Worm (Caenorhabditis elegans) whole organism, L3 larva: ENCODE data around the gene T10B9.14.

Source experiments
- R02D3.7 ChIP-seq: fragments of 150-350 bp; optimal IDR thresholded peaks from 2 replicates; lab custom pipeline; 2014; ENCODE audit warnings: missing biosample characterization, missing genetic modification characterization
- ZK546.5 ChIP-seq: sonication (generic microtip); optimal IDR thresholded peaks from 2 replicates; lab custom pipeline; 2017; ENCODE audit warnings: missing biosample characterization, missing genetic modification characterization
- aly-2 ChIP-seq: fragments of 150-350 bp; optimal IDR thresholded peaks from 2 replicates; lab custom pipeline; 2014; ENCODE audit warnings: missing biosample characterization, missing genetic modification characterization
- ama-1 ChIP-seq: fragments of 150-350 bp; optimal IDR thresholded peaks from 2 replicates; lab custom pipeline; 2018
- ceh-16 ChIP-seq: sonication (generic microtip); optimal IDR thresholded peaks from 2 replicates; lab custom pipeline; 2017; ENCODE audit warnings: missing biosample characterization, missing genetic modification characterization
- ceh-28 ChIP-seq: fragments of 150-350 bp; optimal IDR thresholded peaks from 2 replicates; lab custom pipeline; 2014; ENCODE audit warnings: missing biosample characterization, missing genetic modification reagents, missing genetic modification characterization
- daf-12 ChIP-seq: fragments of 150-350 bp; optimal IDR thresholded peaks from 2 replicates; lab custom pipeline; 2014; ENCODE audit warnings: missing biosample characterization, missing genetic modification reagents, missing genetic modification characterization
- egl-27 ChIP-seq: sonication (generic microtip); optimal IDR thresholded peaks from 4 replicates; lab custom pipeline; 2017; ENCODE audit warnings: missing biosample characterization, missing genetic modification reagents, missing genetic modification characterization
- egl-5 ChIP-seq: fragments of 150-350 bp; optimal IDR thresholded peaks from 2 replicates; lab custom pipeline; 2017; ENCODE audit warnings: missing biosample characterization, missing genetic modification reagents, missing genetic modification characterization, inconsistent platforms
- elt-2 ChIP-seq: sonication (generic microtip); optimal IDR thresholded peaks from 2 replicates; lab custom pipeline; 2016; ENCODE audit warnings: missing genetic modification reagents, mild to moderate bottlenecking, missing genetic modification characterization, missing compliant biosample characterization
- elt-3 ChIP-seq, 3 experiments: fragments of 150-350 bp in 1 of 3; sonication (generic microtip) in 2 of 3; optimal IDR thresholded peaks; 2 replicates in 2 of 3; 4 replicates in 1 of 3; lab custom pipeline; 2014 to 2017; ENCODE audit warnings: missing biosample characterization in 3 of 3, missing genetic modification characterization in 3 of 3
- eor-1 ChIP-seq, 2 experiments: fragments of 150-350 bp; optimal IDR thresholded peaks; 2 replicates each; lab custom pipeline; 2014 to 2018; ENCODE audit warnings: missing biosample characterization in 2 of 2, missing genetic modification characterization in 2 of 2
- fkh-2 ChIP-seq: fragments of 150-350 bp; optimal IDR thresholded peaks from 2 replicates; lab custom pipeline; 2014; ENCODE audit warnings: missing biosample characterization, missing genetic modification reagents, missing genetic modification characterization
- fos-1 ChIP-seq: fragments of 150-350 bp; optimal IDR thresholded peaks from 2 replicates; lab custom pipeline; 2014; ENCODE audit warnings: missing biosample characterization, missing genetic modification characterization
- hmg-11 ChIP-seq: sonication (generic microtip); optimal IDR thresholded peaks from 2 replicates; lab custom pipeline; 2016; ENCODE audit warnings: missing genetic modification characterization, missing compliant biosample characterization
- jun-1 ChIP-seq: fragments of 150-350 bp; optimal IDR thresholded peaks from 2 replicates; lab custom pipeline; 2014; ENCODE audit warnings: missing biosample characterization, missing genetic modification reagents, missing genetic modification characterization
- lin-15B ChIP-seq: fragments of 150-350 bp; optimal IDR thresholded peaks from 2 replicates; lab custom pipeline; 2014; ENCODE audit warnings: missing biosample characterization, missing genetic modification characterization
- lin-39 ChIP-seq: fragments of 150-350 bp; optimal IDR thresholded peaks from 2 replicates; lab custom pipeline; 2018; ENCODE audit warnings: missing biosample characterization, missing genetic modification reagents, missing genetic modification characterization
- lsy-12 ChIP-seq: sonication (generic microtip); optimal IDR thresholded peaks from 2 replicates; lab custom pipeline; 2016; ENCODE audit warnings: mild to moderate bottlenecking, missing genetic modification characterization, missing compliant biosample characterization
- mdl-1 ChIP-seq: fragments of 150-350 bp; optimal IDR thresholded peaks from 2 replicates; lab custom pipeline; 2014; ENCODE audit warnings: missing biosample characterization, missing genetic modification characterization
- mml-1 ChIP-seq: fragments of 150-350 bp; sonication (generic microtip); optimal IDR thresholded peaks from 3 replicates; lab custom pipeline; 2014; ENCODE audit warnings: missing biosample characterization, missing genetic modification characterization
- nfya-1 ChIP-seq: sonication (generic microtip); optimal IDR thresholded peaks from 2 replicates; lab custom pipeline; 2017; ENCODE audit warnings: missing genetic modification characterization, mild to moderate bottlenecking, missing compliant biosample characterization, antibody characterized with exemption, moderate library complexity; ENCODE audit not compliant: insufficient read depth
- nhr-11 ChIP-seq: fragments of 150-350 bp; optimal IDR thresholded peaks from 2 replicates; lab custom pipeline; 2014; ENCODE audit warnings: missing biosample characterization, missing genetic modification characterization
- nhr-12 ChIP-seq: fragments of 150-350 bp; optimal IDR thresholded peaks from 2 replicates; lab custom pipeline; 2014; ENCODE audit warnings: missing biosample characterization, missing genetic modification characterization
- nhr-23 ChIP-seq: fragments of 150-350 bp; optimal IDR thresholded peaks from 2 replicates; lab custom pipeline; 2014; ENCODE audit warnings: missing biosample characterization, missing genetic modification reagents, missing genetic modification characterization
- nhr-237 ChIP-seq: fragments of 150-350 bp; optimal IDR thresholded peaks from 2 replicates; lab custom pipeline; 2014; ENCODE audit warnings: missing biosample characterization, missing genetic modification characterization
- nhr-25 ChIP-seq: sonication (generic microtip); optimal IDR thresholded peaks from 2 replicates; lab custom pipeline; 2017; ENCODE audit warnings: missing biosample characterization, missing genetic modification characterization
- nhr-43 ChIP-seq: sonication (generic microtip); optimal IDR thresholded peaks from 2 replicates; lab custom pipeline; 2016; ENCODE audit warnings: mild to moderate bottlenecking, missing genetic modification characterization, missing compliant biosample characterization; ENCODE audit not compliant: poor library complexity, severe bottlenecking
- nhr-76 ChIP-seq: fragments of 150-350 bp; sonication (generic microtip); optimal IDR thresholded peaks from 5 replicates; lab custom pipeline; 2014; ENCODE audit warnings: missing biosample characterization, missing genetic modification characterization
- nhr-77 ChIP-seq: fragments of 150-350 bp; optimal IDR thresholded peaks from 2 replicates; lab custom pipeline; 2014; ENCODE audit warnings: missing biosample characterization, missing genetic modification characterization
- pha-4 ChIP-seq: fragments of 150-350 bp; optimal IDR thresholded peaks from 2 replicates; lab custom pipeline; 2014; ENCODE audit warnings: missing biosample characterization, missing genetic modification reagents, missing genetic modification characterization
- pqm-1 ChIP-seq: fragments of 150-350 bp; optimal IDR thresholded peaks from 2 replicates; lab custom pipeline; 2017; ENCODE audit warnings: missing biosample characterization, missing genetic modification characterization, inconsistent platforms
- sea-2 ChIP-seq: fragments of 150-350 bp; sonication (generic microtip); optimal IDR thresholded peaks from 4 replicates; lab custom pipeline; 2014; ENCODE audit warnings: missing biosample characterization, missing genetic modification reagents, missing genetic modification characterization
- skn-1 ChIP-seq: fragments of 150-350 bp; optimal IDR thresholded peaks from 2 replicates; lab custom pipeline; 2014; ENCODE audit warnings: missing biosample characterization, missing genetic modification characterization
- snpc-4 ChIP-seq: fragments of 150-350 bp; optimal IDR thresholded peaks from 2 replicates; lab custom pipeline; 2014; ENCODE audit warnings: missing biosample characterization, missing genetic modification characterization
- tbx-2 ChIP-seq: sonication (generic microtip); optimal IDR thresholded peaks from 2 replicates; lab custom pipeline; 2016; ENCODE audit warnings: mild to moderate bottlenecking, missing genetic modification characterization, missing compliant biosample characterization
- unc-39 ChIP-seq: sonication (generic microtip); optimal IDR thresholded peaks from 4 replicates; lab custom pipeline; 2017; ENCODE audit warnings: missing biosample characterization, missing genetic modification characterization
- unc-62 ChIP-seq: fragments of 150-350 bp; sonication (generic microtip); optimal IDR thresholded peaks from 4 replicates; lab custom pipeline; 2014; ENCODE audit warnings: missing biosample characterization, missing genetic modification reagents, missing genetic modification characterization
- zag-1 ChIP-seq: fragments of 150-350 bp; optimal IDR thresholded peaks from 2 replicates; lab custom pipeline; 2014; ENCODE audit warnings: missing biosample characterization, missing genetic modification characterization
- ztf-4 ChIP-seq: fragments of 150-350 bp; optimal IDR thresholded peaks from 2 replicates; lab custom pipeline; 2014; ENCODE audit warnings: missing biosample characterization, missing genetic modification characterization

Gene T10B9.14

DNA sequence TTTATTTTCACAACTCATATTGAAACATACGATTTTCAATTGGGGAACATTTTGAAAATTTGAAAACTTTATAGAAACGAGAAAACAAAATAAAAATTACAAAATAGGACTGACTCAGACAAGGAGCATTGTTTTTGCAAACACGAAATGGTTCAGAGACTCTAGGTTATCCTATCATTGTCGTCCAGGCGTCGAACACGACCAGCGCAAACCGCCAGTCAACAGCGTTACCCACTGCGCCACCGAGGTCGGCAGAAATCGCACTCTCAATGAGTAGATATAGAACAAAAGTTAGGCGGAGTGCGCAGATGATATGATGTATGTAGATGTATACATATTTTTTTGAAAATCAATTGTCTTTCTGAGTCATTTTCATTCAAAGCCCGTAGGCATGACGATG lies 7.6 kb downstream of the T10B9.14 start (continued):
- TF ChIP-seq nhr-43 (tag; lab: Kevin White, UChicago): peak; percentile 79
- TF ChIP-seq mml-1 (tag; lab: Kevin White, UChicago): no peak
- peak; percentile 42 for TF ChIP-seq ztf-4 (tag; lab: Kevin White, UChicago)
- no peak for TF ChIP-seq jun-1 (tag; lab: Kevin White, UChicago)
- no peak for TF ChIP-seq aly-2 (tag; lab: Kevin White, UChicago)
- no peak for TF ChIP-seq nhr-76
- no peak for TF ChIP-seq daf-12
- TF ChIP-seq hmg-11: peak; percentile 77
- TF ChIP-seq fos-1: no peak
- no peak for TF ChIP-seq unc-62 (GFP tag; lab: Kevin White, UChicago)
- no peak for TF ChIP-seq ama-1
- peak; percentile 46 for TF ChIP-seq elt-2 (tag; lab: Kevin White, UChicago)
- no peak for TF ChIP-seq ZK546.5 (tag; lab: Kevin White, UChicago)
- no peak for TF ChIP-seq egl-5
- no peak for TF ChIP-seq elt-3 (tag; optimal IDR thresholded peaks at IDR 0.05; lab: Kevin White, UChicago)
- no peak for TF ChIP-seq nhr-11 (tag; lab: Kevin White, UChicago)
- no peak for TF ChIP-seq ceh-28 (tag; lab: Kevin White, UChicago)

- no peak for TF ChIP-seq sea-2 (GFP tag; lab: Kevin White, UChicago)
- peak; percentile 22 for TF ChIP-seq nfya-1 (tag; lab: Kevin White, UChicago)
These were observed 8.2 kb downstream of the T10B9.14 start, which contains the start of gene ZK1321.4 for ce11 chrII:9773892-9774581. Gene ZK1321.4, minus strand, starts transcription at chrII:9773942.

ce11 chrII:9769797-9770520 lies 12.3 kb downstream of the T10B9.14 start, which contains the start of gene aqp-10:
Gene aqp-10, minus strand, starts transcription at chrII:9769847.
- TF ChIP-seq nhr-12 (tag; lab: Kevin White, UChicago) (no peak), nhr-237 (tag; lab: Kevin White, UChicago) (no peak), mdl-1 (no peak), tbx-2 (tag; lab: Kevin White, UChicago) (no peak), ama-1 (no peak), pqm-1 (tag; lab: Kevin White, UChicago) (peak; percentile 78), fkh-2 (tag; lab: Kevin White, UChicago) (no peak), ZK546.5 (tag; lab: Kevin White, UChicago) (no peak), eor-1 (tag; optimal IDR thresholded peaks at IDR 0.05; lab: Kevin White, UChicago) (no peak), skn-1 (no peak), unc-62 (GFP tag; lab: Kevin White, UChicago) (no peak), nfya-1 (tag; lab: Kevin White, UChicago) (peak; percentile 86), lsy-12 (tag; lab: Kevin White, UChicago) (no peak), zag-1 (tag; lab: Kevin White, UChicago) (no peak), lin-39 (no peak), nhr-23 (tag; lab: Kevin White, UChicago) (peak; percentile 12), snpc-4 (tag; lab: Kevin White, UChicago) (peak; percentile 36), nhr-43 (tag; lab: Kevin White, UChicago) (peak; percentile 30), hmg-11 (peak; percentile 73), pha-4 (tag; lab: Kevin White, UChicago) (peak; percentile 66), lin-15B (no peak), nhr-77 (tag; lab: Kevin White, UChicago) (no peak), ceh-16 (tag; lab: Kevin White, UChicago) (no peak), nhr-25 (tag; lab: Kevin White, UChicago) (no peak), nhr-76 (no peak), R02D3.7 (peak; percentile 13), ceh-28 (tag; lab: Kevin White, UChicago) (peak; percentile 20), unc-39 (no peak), egl-27 (tag; lab: Kevin White, UChicago) (no peak), elt-2 (tag; lab: Kevin White, UChicago) (peak; percentile 76), ztf-4 (tag; lab: Kevin White, UChicago) (no peak), nhr-11 (tag; lab: Kevin White, UChicago) (no peak)
